Fruit fly (Drosophila melanogaster): Measurements from ENCODE around the gene CG14712.
A peak's percentile ranks its signal among the peaks of the same experiment; 100 is the strongest.

Gene CG14712

DNA sequence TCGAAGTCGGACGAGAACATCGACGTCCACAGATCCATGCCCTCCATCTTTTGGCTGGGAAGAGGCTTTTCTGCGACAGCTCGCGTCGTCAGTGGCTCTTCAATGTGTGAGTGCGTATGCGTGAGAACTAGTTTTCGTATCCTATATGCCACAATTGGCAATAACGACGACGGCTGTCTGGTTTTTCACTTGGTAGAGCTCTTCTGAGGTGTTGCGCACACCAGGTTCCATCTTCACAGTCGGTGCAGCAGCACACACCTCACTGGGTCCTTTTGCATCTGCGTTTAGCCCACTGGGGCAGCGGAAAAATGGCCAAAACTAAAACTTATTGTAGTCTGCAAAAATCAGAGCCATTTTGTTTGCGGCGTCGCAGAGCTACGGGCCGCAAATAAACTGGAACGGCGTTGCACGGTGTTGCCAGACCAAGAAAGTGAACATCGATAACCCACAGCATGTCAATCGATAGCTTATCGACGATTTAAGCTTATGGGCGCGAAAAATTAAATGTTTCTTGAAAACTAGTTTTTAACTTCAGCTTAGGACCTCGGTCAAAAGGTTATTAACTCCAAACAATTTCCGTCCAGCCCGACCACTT lies 38.7 kb upstream of the CG14712 start, which contains the start of gene CG6791 (continued):
- no peak for TF ChIP-seq Oaz (GFP tag; IDR thresholded peaks at IDR 0.05)
- no peak for TF ChIP-seq sqz (GFP tag; optimal IDR thresholded peaks at IDR 0.05)
- no peak for TF ChIP-seq klu (GFP tag; IDR thresholded peaks at IDR 0.05)
- TF ChIP-seq dpn (GFP tag; optimal IDR thresholded peaks at IDR 0.05) = no peak
- no peak for TF ChIP-seq pros (GFP tag; optimal IDR thresholded peaks at IDR 0.05)
- TF ChIP-seq CG13624 (GFP tag; optimal IDR thresholded peaks at IDR 0.05) = no peak
- no peak for TF ChIP-seq mam (GFP tag; optimal IDR thresholded peaks at IDR 0.05)
- TF ChIP-seq CG12942 (GFP tag; optimal IDR thresholded peaks at IDR 0.05) = no peak
- TF ChIP-seq CG10431 (GFP tag; optimal IDR thresholded peaks at IDR 0.05) = no peak
- peak; percentile 65 for TF ChIP-seq CG2116 (GFP tag; optimal IDR thresholded peaks at IDR 0.05)
- peak; percentile 50 for TF ChIP-seq cg (GFP tag; optimal IDR thresholded peaks at IDR 0.05)
- TF ChIP-seq Dek (tag; optimal IDR thresholded peaks at IDR 0.05) = no peak
- no peak for TF ChIP-seq CoRest (tag; optimal IDR thresholded peaks at IDR 0.05)
- no peak for TF ChIP-seq CG8281 (tag; optimal IDR thresholded peaks at IDR 0.05)
- TF ChIP-seq CG14441 (GFP tag; IDR thresholded peaks at IDR 0.05) = no peak
- TF ChIP-seq cwo (GFP tag; optimal IDR thresholded peaks at IDR 0.05) = no peak
- TF ChIP-seq CG4707 (GFP tag; optimal IDR thresholded peaks at IDR 0.05) = no peak
- TF ChIP-seq Meics (GFP tag; optimal IDR thresholded peaks at IDR 0.05) = no peak
- TF ChIP-seq gro (GFP tag; optimal IDR thresholded peaks at IDR 0.05) = no peak
- TF ChIP-seq Atf6 (GFP tag; IDR thresholded peaks at IDR 0.05) = no peak
- TF ChIP-seq Sin3A (optimal IDR thresholded peaks at IDR 0.05) = peak; percentile 51
- no peak for TF ChIP-seq Dip2 (GFP tag; IDR thresholded peaks at IDR 0.05)
- TF ChIP-seq Hmx (GFP tag; optimal IDR thresholded peaks at IDR 0.05) = no peak
- TF ChIP-seq CG4424 (GFP tag; optimal IDR thresholded peaks at IDR 0.05) = no peak
- no peak for TF ChIP-seq CG4730 (GFP tag; IDR thresholded peaks at IDR 0.05)
- TF ChIP-seq Chrac-16 (GFP tag; optimal IDR thresholded peaks at IDR 0.05) = no peak
- no peak for TF ChIP-seq CG17361 (GFP tag; IDR thresholded peaks at IDR 0.05)
- no peak for TF ChIP-seq gsb-n (tag; optimal IDR thresholded peaks at IDR 0.05)
- no peak for TF ChIP-seq disco-r (GFP tag; optimal IDR thresholded peaks at IDR 0.05)
- TF ChIP-seq Six4 (GFP tag; optimal IDR thresholded peaks at IDR 0.05) = no peak
- TF ChIP-seq gsb (GFP tag; IDR thresholded peaks at IDR 0.05) = no peak
- no peak for TF ChIP-seq unpg (GFP tag; optimal IDR thresholded peaks at IDR 0.05)
- no peak for TF ChIP-seq ac (GFP tag; optimal IDR thresholded peaks at IDR 0.05)
- TF ChIP-seq CG10654 (GFP tag; optimal IDR thresholded peaks at IDR 0.05) = no peak
- TF ChIP-seq bab2 (GFP tag; optimal IDR thresholded peaks at IDR 0.05) = no peak
- TF ChIP-seq odd (GFP tag; optimal IDR thresholded peaks at IDR 0.05) = no peak
- no peak for TF ChIP-seq CG30403 (GFP tag; optimal IDR thresholded peaks at IDR 0.05)
- no peak for TF ChIP-seq CG12104 (GFP tag; optimal IDR thresholded peaks at IDR 0.05)
- TF ChIP-seq CG34224 (GFP tag; IDR thresholded peaks at IDR 0.05; ENCODE audit: partially characterized antibody) = peak; percentile 81
- TF ChIP-seq Max (GFP tag; optimal IDR thresholded peaks at IDR 0.05) = no peak
- TF ChIP-seq CG17612 (GFP tag; IDR thresholded peaks at IDR 0.05) = no peak
- no peak for TF ChIP-seq Camta (GFP tag; optimal IDR thresholded peaks at IDR 0.05)
- TF ChIP-seq abd-A (tag; optimal IDR thresholded peaks at IDR 0.05) = no peak
- TF ChIP-seq Usf (GFP tag; optimal IDR thresholded peaks at IDR 0.05) = no peak
- no peak for TF ChIP-seq CG32532 (GFP tag; IDR thresholded peaks at IDR 0.05)
- TF ChIP-seq CG7839 (tag; optimal IDR thresholded peaks at IDR 0.05) = no peak
- peak; percentile 31 for TF ChIP-seq HmgZ (tag; optimal IDR thresholded peaks at IDR 0.05)
- peak; percentile 90 for TF ChIP-seq pzg (GFP tag; optimal IDR thresholded peaks at IDR 0.05)
- TF ChIP-seq tin (GFP tag; optimal IDR thresholded peaks at IDR 0.05) = no peak
- TF ChIP-seq CG4617 (GFP tag; optimal IDR thresholded peaks at IDR 0.05; ENCODE audit: borderline replicate concordance) = peak; percentile 72
- peak; percentile 12 for TF ChIP-seq CG17829 (tag; optimal IDR thresholded peaks at IDR 0.05)
- no peak for TF ChIP-seq CG13123 (GFP tag; optimal IDR thresholded peaks at IDR 0.05)

Data from whole organism, embryonic.